Worm (Caenorhabditis elegans): ENCODE results near the gene T10G3.4.

Gene T10G3.4

DNA sequence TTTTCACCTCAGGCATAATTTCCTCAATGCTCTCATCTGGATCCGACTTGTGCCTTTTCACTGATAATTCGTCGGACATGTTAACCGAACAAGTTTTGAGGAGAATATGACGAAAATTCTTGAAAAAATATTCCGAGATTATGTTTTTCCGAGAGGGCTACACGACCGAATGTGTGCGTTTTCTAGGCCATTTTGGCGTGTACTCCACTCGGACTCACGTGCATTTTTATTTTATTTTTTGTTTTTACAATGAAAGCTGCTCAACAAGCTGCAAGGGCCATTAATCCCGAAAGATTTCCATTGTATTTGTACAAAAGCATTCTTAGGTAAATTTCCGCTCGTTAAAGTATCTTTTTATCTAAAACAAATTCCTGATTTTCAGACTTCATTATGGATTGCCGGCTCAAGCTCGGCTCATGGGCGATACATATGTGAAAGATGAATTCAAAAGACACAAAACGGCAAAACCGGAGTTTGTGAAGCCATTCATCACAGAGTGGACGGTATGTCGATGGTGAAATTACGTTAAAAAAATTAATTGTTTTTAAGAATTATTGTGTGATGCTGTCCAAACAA, 16.0 kb downstream of the T10G3.4 start, which contains the start of the genes F25H9.6 and F25H9.7 (continued):
- TF ChIP-seq chd-7 (tag; optimal IDR thresholded peaks at IDR 0.05) (peak; percentile 83), Y79H2A.3 (GFP tag; conservative IDR thresholded peaks at IDR 0.05) (no peak), F37B4.10 (GFP tag; IDR thresholded peaks at IDR 0.05) (no peak), dox-1 (GFP tag; IDR thresholded peaks at IDR 0.05) (peak; percentile 88; the same call in 1 of the 2 replicates), lir-1 (GFP tag; conservative IDR thresholded peaks at IDR 0.05) (peak; percentile 93), attf-3 (GFP tag; conservative IDR thresholded peaks at IDR 0.05) (peak; percentile 78), nhr-120 (GFP tag; IDR thresholded peaks at IDR 0.05) (0 out of 2 replicates have a peak, but pooled peaks have one; percentile 58), lag-1 (GFP tag; IDR thresholded peaks at IDR 0.05) (no peak), let-526 (GFP tag; IDR thresholded peaks at IDR 0.05) (peak; percentile 77), him-1 (tag; optimal IDR thresholded peaks at IDR 0.05) (peak; percentile 86), Y67H2A.10 (GFP tag; conservative IDR thresholded peaks at IDR 0.05) (0 out of 2 replicates have a peak, but pooled peaks have one; percentile 45), die-1 (tag; optimal IDR thresholded peaks at IDR 0.05) (no peak), snpc-4 (GFP tag; optimal IDR thresholded peaks at IDR 0.05) (no peak), snpc-4 (tag; optimal IDR thresholded peaks at IDR 0.05) (peak in 1 of 4 experiments; percentile 54)

DNA sequence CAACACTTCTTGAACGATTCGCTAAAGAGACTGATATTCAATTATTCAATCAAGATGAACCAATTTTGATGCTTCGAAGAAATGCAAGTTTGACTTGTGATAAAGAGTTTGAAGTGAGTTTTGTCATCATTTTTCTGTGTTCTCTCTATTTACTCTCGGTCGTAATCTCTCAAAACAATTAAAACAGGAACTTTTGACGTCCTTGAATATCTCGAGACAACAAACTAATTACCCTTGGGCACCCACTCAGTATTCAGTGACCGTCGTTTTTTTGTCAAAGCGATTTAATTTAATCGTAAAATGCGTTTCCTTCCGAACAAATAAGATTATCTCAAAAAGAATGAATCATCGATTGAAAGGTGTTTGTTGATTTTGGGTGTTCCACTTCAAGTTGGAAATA, 20.1 kb downstream of the T10G3.4 start:
- TF ChIP-seq ets-4 (GFP tag; optimal IDR thresholded peaks at IDR 0.05) = no peak
- TF ChIP-seq ceh-27 (GFP tag; optimal IDR thresholded peaks at IDR 0.05) = peak; percentile 4

DNA sequence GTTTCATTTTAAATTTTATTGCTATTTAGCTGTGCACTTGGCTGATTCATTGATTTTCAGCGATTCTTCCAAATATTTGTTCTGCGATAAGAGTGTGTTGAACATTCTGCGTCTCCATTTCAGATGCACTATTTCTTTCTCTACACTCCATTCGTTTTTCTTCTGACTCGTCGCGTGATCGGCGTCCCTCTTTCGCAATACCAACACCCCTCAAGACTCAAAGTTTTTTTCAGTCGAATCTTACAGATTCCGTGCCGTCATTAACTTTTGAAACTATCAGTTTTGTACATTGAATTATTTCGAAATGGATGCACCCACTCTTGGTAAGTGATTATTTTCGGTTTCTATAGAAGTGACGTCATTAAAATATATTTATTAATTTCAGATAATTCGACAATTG, 21.3 kb downstream of the T10G3.4 start, which contains the start of gene frm-10:
Gene frm-10 (plus strand): TSS at position 234 of the 400 bp plus-strand sequence.
- TF ChIP-seq dox-1 (GFP tag; IDR thresholded peaks at IDR 0.05) (peak; percentile 84; the same call in 1 of the 2 replicates), ztf-3 (GFP tag; optimal IDR thresholded peaks at IDR 0.05) (no peak), Y95B8A.8 (GFP tag; IDR thresholded peaks at IDR 0.05) (no peak), dpl-1 (GFP tag; optimal IDR thresholded peaks at IDR 0.05) (no peak), lsl-1 (GFP tag; optimal IDR thresholded peaks at IDR 0.05) (no peak), K11D2.4 (GFP tag; IDR thresholded peaks at IDR 0.05) (peak; percentile 34; the same call in 1 of the 2 replicates), T07F8.4 (tag; optimal IDR thresholded peaks at IDR 0.05) (no peak), madf-3 (GFP tag; IDR thresholded peaks at IDR 0.05) (no peak), gei-17 (GFP tag; optimal IDR thresholded peaks at IDR 0.05) (no peak), nfya-2 (GFP tag; IDR thresholded peaks at IDR 0.05) (no peak), ceh-100 (GFP tag; IDR thresholded peaks at IDR 0.05) (no peak), tbx-9 (tag; optimal IDR thresholded peaks at IDR 0.05; ENCODE audit: borderline replicate concordance) (no peak), F37B4.10 (GFP tag; IDR thresholded peaks at IDR 0.05) (no peak), attf-3 (GFP tag; conservative IDR thresholded peaks at IDR 0.05) (0 out of 2 replicates have a peak, but pooled peaks have one; percentile 34), let-526 (GFP tag; IDR thresholded peaks at IDR 0.05) (no peak), chd-7 (tag; optimal IDR thresholded peaks at IDR 0.05) (no peak), akir-1 (GFP tag; optimal IDR thresholded peaks at IDR 0.05) (no peak), F49E8.2 (tag; optimal IDR thresholded peaks at IDR 0.05; ENCODE audit: insufficient read depth) (no peak), B0035.1 (tag; optimal IDR thresholded peaks at IDR 0.05) (no peak), B0019.2 (GFP tag; conservative IDR thresholded peaks at IDR 0.05) (no peak), unc-130 (GFP tag; optimal IDR thresholded peaks at IDR 0.05) (no peak), nfyb-1 (GFP tag; IDR thresholded peaks at IDR 0.05) (peak; percentile 74; the same call in 1 of the 2 replicates), F10E7.11 (tag; optimal IDR thresholded peaks at IDR 0.05) (no peak), somi-1 (GFP tag; optimal IDR thresholded peaks at IDR 0.05) (no peak), lag-1 (GFP tag; IDR thresholded peaks at IDR 0.05) (no peak), rec-8 (tag; optimal IDR thresholded peaks at IDR 0.05) (no peak), hmg-1.2 (GFP tag; IDR thresholded peaks at IDR 0.05) (peak; percentile 93), fkh-3 (tag; optimal IDR thresholded peaks at IDR 0.05) (no peak), ama-1 (optimal IDR thresholded peaks at IDR 0.05) (no peak), ama-1 (GFP tag; optimal IDR thresholded peaks at IDR 0.05) (no peak), lir-1 (GFP tag; conservative IDR thresholded peaks at IDR 0.05) (no peak), cebp-2 (GFP tag; IDR thresholded peaks at IDR 0.05) (no peak), ets-4 (GFP tag; optimal IDR thresholded peaks at IDR 0.05) (no peak), lin-54 (GFP tag; optimal IDR thresholded peaks at IDR 0.05) (no peak), C06A6.2 (GFP tag; conservative IDR thresholded peaks at IDR 0.05) (peak; percentile 51; the same call in 1 of the 2 replicates), nhr-90 (tag; optimal IDR thresholded peaks at IDR 0.05) (peak; percentile 45)

Data from whole organism, young adult.